Worm (Caenorhabditis elegans) whole organism, early embryonic: ENCODE measurements around the gene dab-1.

Experiments used
- F13C5.2 ChIP-seq: sonication (generic microtip); optimal IDR thresholded peaks from 2 replicates; lab custom pipeline; 2017; ENCODE audit warnings: mild to moderate bottlenecking, missing genetic modification characterization, inconsistent platforms, missing compliant biosample characterization
- aly-1 ChIP-seq: sonication (generic microtip); optimal IDR thresholded peaks from 2 replicates; lab custom pipeline; 2016; ENCODE audit warnings: missing genetic modification characterization, missing compliant biosample characterization
- ama-1 ChIP-seq: fragments of 150-350 bp; optimal IDR thresholded peaks from 2 replicates; lab custom pipeline; 2014
- ceh-13 ChIP-seq: fragments of 200-800 bp; sonication (Bioruptor generic); optimal IDR thresholded peaks from 2 replicates; lab custom pipeline; 2018; ENCODE audit warnings: mild to moderate bottlenecking, missing genetic modification characterization, missing compliant biosample characterization
- ceh-36 ChIP-seq: sonication (generic microtip); optimal IDR thresholded peaks from 2 replicates; lab custom pipeline; 2016; ENCODE audit warnings: missing genetic modification characterization, inconsistent platforms, missing compliant biosample characterization
- ets-7 ChIP-seq: sonication (generic microtip); optimal IDR thresholded peaks from 2 replicates; lab custom pipeline; 2016; ENCODE audit warnings: missing genotype, missing genetic modification characterization, missing compliant biosample characterization
- hnd-1 ChIP-seq: sonication (generic microtip); optimal IDR thresholded peaks from 2 replicates; lab custom pipeline; 2016; ENCODE audit warnings: missing genetic modification characterization, missing compliant biosample characterization
- pes-1 ChIP-seq: fragments of 200-800 bp; sonication (Bioruptor generic); IDR thresholded peaks from 2 replicates; pipeline ENCODE4 v1.3.6; 2022; ENCODE audit warnings: missing genetic modification reagents, missing genetic modification characterization, missing compliant biosample characterization
- scrt-1 ChIP-seq: fragments of 200-800 bp; sonication (Bioruptor generic); IDR thresholded peaks from 2 replicates; pipeline ENCODE4 v1.3.6; 2022; ENCODE audit warnings: missing genetic modification characterization, missing compliant biosample characterization
- sea-1 ChIP-seq: fragments of 200-800 bp; sonication (Bioruptor generic); conservative IDR thresholded peaks from 2 replicates; pipeline ENCODE4 v1.3.6; 2022; ENCODE audit warnings: missing genetic modification characterization, missing compliant biosample characterization
- tbx-11 ChIP-seq: fragments of 200-800 bp; sonication (Bioruptor generic); IDR thresholded peaks from 2 replicates; pipeline ENCODE4 v1.3.6; 2022; ENCODE audit warnings: missing genetic modification characterization, missing compliant biosample characterization
- tbx-37 ChIP-seq: fragments of 200-800 bp; sonication (Bioruptor generic); conservative IDR thresholded peaks from 2 replicates; pipeline ENCODE4 v1.3.6; 2022; ENCODE audit warnings: missing genetic modification reagents, missing genetic modification characterization, missing compliant biosample characterization
- tra-4 ChIP-seq: sonication (generic microtip); optimal IDR thresholded peaks from 2 replicates; lab custom pipeline; 2017; ENCODE audit warnings: missing genetic modification characterization, missing compliant biosample characterization

ce11 chrII:8259674-8260073 lies 37.5 kb downstream of the dab-1 start:
- TF ChIP-seq ama-1 (lab: Kevin White, UChicago) (no peak), ets-7 (tag; lab: Kevin White, UChicago) (no peak), ceh-36 (tag; lab: Kevin White, UChicago) (no peak), pes-1 (GFP tag; lab: Robert Waterston, UW) (no peak), aly-1 (tag; lab: Kevin White, UChicago) (no peak), tbx-11 (GFP tag; lab: Robert Waterston, UW) (no peak), tra-4 (tag; lab: Kevin White, UChicago) (no peak), ceh-13 (GFP tag; lab: Kevin White, UChicago) (no peak), F13C5.2 (no peak), sea-1 (GFP tag; lab: Robert Waterston, UW) (no peak), tbx-37 (GFP tag; lab: Robert Waterston, UW) (no peak), hnd-1 (no peak), scrt-1 (GFP tag; lab: Robert Waterston, UW) (no peak)
